Worm (Caenorhabditis elegans) whole organism, L2 larva: ENCODE measurements around the gene F53A2.1.

Experiments
- C34F6.9 ChIP-seq: fragments of 150-350 bp; optimal IDR thresholded peaks from 2 replicates; lab custom pipeline; 2014; ENCODE audit warnings: missing biosample characterization, missing genetic modification characterization
- F13H6.1 ChIP-seq: sonication (generic microtip); optimal IDR thresholded peaks from 2 replicates; lab custom pipeline; 2016; ENCODE audit warnings: missing genetic modification characterization, missing compliant biosample characterization
- R02D3.7 ChIP-seq: fragments of 150-350 bp; optimal IDR thresholded peaks from 2 replicates; lab custom pipeline; 2014; ENCODE audit warnings: missing biosample characterization, missing genetic modification characterization
- Y55F3AM.14 ChIP-seq: fragments of 200-800 bp; sonication (Bioruptor generic); optimal IDR thresholded peaks from 2 replicates; lab custom pipeline; 2018; ENCODE audit warnings: mild to moderate bottlenecking, missing genetic modification characterization, missing compliant biosample characterization
- ZK546.5 ChIP-seq: sonication (generic microtip); optimal IDR thresholded peaks from 2 replicates; lab custom pipeline; 2017; ENCODE audit warnings: missing biosample characterization, missing genetic modification characterization
- aly-2 ChIP-seq: fragments of 150-350 bp; optimal IDR thresholded peaks from 2 replicates; lab custom pipeline; 2014; ENCODE audit warnings: missing biosample characterization, missing genetic modification characterization
- ama-1 ChIP-seq: fragments of 150-350 bp; optimal IDR thresholded peaks from 2 replicates; lab custom pipeline; 2018; ENCODE audit warnings: inconsistent platforms
- ceh-16 ChIP-seq: fragments of 150-350 bp; optimal IDR thresholded peaks from 2 replicates; lab custom pipeline; 2014; ENCODE audit warnings: missing biosample characterization, missing genetic modification characterization
- ceh-82 ChIP-seq: fragments of 150-350 bp; optimal IDR thresholded peaks from 2 replicates; lab custom pipeline; 2014; ENCODE audit warnings: missing biosample characterization, missing genetic modification characterization
- crh-2 ChIP-seq: sonication (generic microtip); optimal IDR thresholded peaks from 2 replicates; lab custom pipeline; 2017; ENCODE audit warnings: missing biosample characterization, missing genetic modification characterization
- dmd-4 ChIP-seq: sonication (generic microtip); optimal IDR thresholded peaks from 2 replicates; lab custom pipeline; 2017; ENCODE audit warnings: missing biosample characterization, missing genetic modification characterization
- egl-27 ChIP-seq: sonication (generic microtip); optimal IDR thresholded peaks from 3 replicates; lab custom pipeline; 2017; ENCODE audit warnings: missing biosample characterization, missing genetic modification reagents, missing genetic modification characterization
- elt-1 ChIP-seq: fragments of 150-350 bp; optimal IDR thresholded peaks from 2 replicates; lab custom pipeline; 2014; ENCODE audit warnings: missing biosample characterization, missing genetic modification characterization
- elt-3 ChIP-seq: sonication (generic microtip); optimal IDR thresholded peaks from 2 replicates; lab custom pipeline; 2017; ENCODE audit warnings: missing biosample characterization, missing genetic modification characterization
- fos-1 ChIP-seq: fragments of 150-350 bp; optimal IDR thresholded peaks from 2 replicates; lab custom pipeline; 2014; ENCODE audit warnings: missing biosample characterization, missing genetic modification characterization
- gmeb-1 ChIP-seq: fragments of 150-350 bp; optimal IDR thresholded peaks from 2 replicates; lab custom pipeline; 2014; ENCODE audit warnings: missing biosample characterization, missing genetic modification characterization
- lin-11 ChIP-seq: fragments of 150-350 bp; sonication (generic microtip); optimal IDR thresholded peaks from 2 replicates; lab custom pipeline; 2014; ENCODE audit warnings: missing biosample characterization, missing genetic modification characterization, inconsistent platforms, mixed read lengths
- lin-13 ChIP-seq: fragments of 150-350 bp; optimal IDR thresholded peaks from 2 replicates; lab custom pipeline; 2014; ENCODE audit warnings: missing biosample characterization, missing genetic modification reagents, missing genetic modification characterization
- lin-39 ChIP-seq: fragments of 150-350 bp; optimal IDR thresholded peaks from 2 replicates; lab custom pipeline; 2014; ENCODE audit warnings: missing biosample characterization, missing genetic modification reagents, missing genetic modification characterization
- lsy-2 ChIP-seq, 2 experiments: fragments of 150-350 bp in 1 of 2; sonication (generic microtip) in 1 of 2; optimal IDR thresholded peaks; 2 replicates each; lab custom pipeline; 2014 to 2017; ENCODE audit warnings: missing biosample characterization in 2 of 2, missing genetic modification characterization in 2 of 2
- mab-5 ChIP-seq: fragments of 150-350 bp; optimal IDR thresholded peaks from 2 replicates; lab custom pipeline; 2014; ENCODE audit warnings: missing biosample characterization, missing genetic modification characterization
- mbf-1 ChIP-seq: sonication (generic microtip); optimal IDR thresholded peaks from 2 replicates; lab custom pipeline; 2017; ENCODE audit warnings: missing biosample characterization, missing genetic modification characterization
- mdl-1 ChIP-seq, 2 experiments: fragments of 150-350 bp in 1 of 2; sonication (generic microtip) in 1 of 2; optimal IDR thresholded peaks; 2 replicates each; lab custom pipeline; 2017; ENCODE audit warnings: missing biosample characterization in 2 of 2, missing genetic modification characterization in 2 of 2
- nhr-10 ChIP-seq: sonication (generic microtip); optimal IDR thresholded peaks from 2 replicates; lab custom pipeline; 2017; ENCODE audit warnings: missing biosample characterization, missing genetic modification characterization
- nhr-11 ChIP-seq: fragments of 150-350 bp; optimal IDR thresholded peaks from 2 replicates; lab custom pipeline; 2014; ENCODE audit warnings: missing biosample characterization, missing genetic modification characterization
- nhr-129 ChIP-seq: fragments of 150-350 bp; optimal IDR thresholded peaks from 2 replicates; lab custom pipeline; 2014; ENCODE audit warnings: missing biosample characterization, missing genetic modification characterization
- nhr-21 ChIP-seq: fragments of 150-350 bp; optimal IDR thresholded peaks from 2 replicates; lab custom pipeline; 2014; ENCODE audit warnings: missing biosample characterization, missing genetic modification characterization
- nhr-25 ChIP-seq: fragments of 150-350 bp; sonication (generic microtip); optimal IDR thresholded peaks from 3 replicates; lab custom pipeline; 2014; ENCODE audit warnings: missing biosample characterization, missing genetic modification characterization
- nhr-6 ChIP-seq: fragments of 150-350 bp; optimal IDR thresholded peaks from 2 replicates; lab custom pipeline; 2014; ENCODE audit warnings: missing biosample characterization, missing genetic modification characterization
- nhr-77 ChIP-seq: fragments of 150-350 bp; optimal IDR thresholded peaks from 2 replicates; lab custom pipeline; 2014; ENCODE audit warnings: missing biosample characterization, missing genetic modification characterization
- peb-1 ChIP-seq: fragments of 150-350 bp; optimal IDR thresholded peaks from 2 replicates; lab custom pipeline; 2014; ENCODE audit warnings: missing biosample characterization, missing genetic modification characterization
- skn-1 ChIP-seq: sonication (generic microtip); optimal IDR thresholded peaks from 2 replicates; lab custom pipeline; 2017; ENCODE audit warnings: missing biosample characterization, missing genetic modification characterization
- sma-3 ChIP-seq: sonication (generic microtip); optimal IDR thresholded peaks from 2 replicates; lab custom pipeline; 2016; ENCODE audit warnings: missing genetic modification reagents, missing genetic modification characterization, missing compliant biosample characterization
- sma-9 ChIP-seq, 2 experiments: fragments of 150-350 bp in 1 of 2; sonication (generic microtip) in 1 of 2; optimal IDR thresholded peaks; 2 replicates each; lab custom pipeline; 2014 to 2016; ENCODE audit warnings: missing genetic modification characterization in 2 of 2, mild to moderate bottlenecking in 1 of 2, missing biosample characterization in 1 of 2, missing compliant biosample characterization in 1 of 2, missing genetic modification reagents in 1 of 2, moderate library complexity in 1 of 2
- snpc-4 ChIP-seq: fragments of 150-350 bp; optimal IDR thresholded peaks from 2 replicates; lab custom pipeline; 2014; ENCODE audit warnings: missing biosample characterization, missing genetic modification characterization
- unc-39 ChIP-seq: fragments of 150-350 bp; optimal IDR thresholded peaks from 2 replicates; lab custom pipeline; 2014; ENCODE audit warnings: missing biosample characterization, missing genetic modification characterization
- unc-55 ChIP-seq: fragments of 150-350 bp; sonication (generic microtip); optimal IDR thresholded peaks from 3 replicates; lab custom pipeline; 2014; ENCODE audit warnings: missing biosample characterization, missing genetic modification reagents, missing genetic modification characterization
- unc-62 ChIP-seq: fragments of 150-350 bp; optimal IDR thresholded peaks from 2 replicates; lab custom pipeline; 2014; ENCODE audit warnings: missing biosample characterization, missing genetic modification reagents, missing genetic modification characterization
- zag-1 ChIP-seq: fragments of 150-350 bp; optimal IDR thresholded peaks from 2 replicates; lab custom pipeline; 2014; ENCODE audit warnings: missing biosample characterization, missing genetic modification characterization
- ztf-1 ChIP-seq: fragments of 200-800 bp; sonication (Bioruptor generic); conservative IDR thresholded peaks from 2 replicates; pipeline ENCODE4 v1.3.6; 2022; ENCODE audit warnings: missing genetic modification characterization, missing compliant biosample characterization
- ztf-11 ChIP-seq: sonication (generic microtip); optimal IDR thresholded peaks from 2 replicates; lab custom pipeline; 2017; ENCODE audit warnings: missing biosample characterization, missing genetic modification characterization

F53A2.1 gene

ce11 chrIII:13317383-13317911 is 7.2 kb downstream of the F53A2.1 start:
- TF ChIP-seq aly-2 (tag; lab: Kevin White, UChicago), result no peak
- TF ChIP-seq lin-39 (tag; lab: Kevin White, UChicago), result no peak
- no peak for TF ChIP-seq peb-1 (tag; lab: Kevin White, UChicago)
- no peak for TF ChIP-seq ztf-1 (GFP tag; lab: Robert Waterston, UW)
- TF ChIP-seq lsy-2 (tag; optimal IDR thresholded peaks at IDR 0.05; lab: Kevin White, UChicago), result no peak
- TF ChIP-seq mdl-1 (tag; optimal IDR thresholded peaks at IDR 0.05; lab: Kevin White, UChicago), result no peak
- no peak for TF ChIP-seq fos-1 (tag; lab: Kevin White, UChicago)
- TF ChIP-seq ZK546.5, result no peak
- no peak for TF ChIP-seq lin-11 (tag; lab: Kevin White, UChicago)
- TF ChIP-seq ceh-82, result no peak
- TF ChIP-seq ama-1 (lab: Kevin White, UChicago), result no peak
- TF ChIP-seq unc-55 (GFP tag; lab: Kevin White, UChicago), result no peak
- TF ChIP-seq nhr-6 (tag; lab: Kevin White, UChicago), result no peak
- no peak for TF ChIP-seq mbf-1 (tag; lab: Kevin White, UChicago)
- TF ChIP-seq lin-13 (GFP tag; lab: Kevin White, UChicago), result no peak
- no peak for TF ChIP-seq R02D3.7 (tag; lab: Kevin White, UChicago)
- no peak for TF ChIP-seq snpc-4 (tag; lab: Kevin White, UChicago)
- no peak for TF ChIP-seq nhr-25 (tag; lab: Kevin White, UChicago)
- no peak for TF ChIP-seq gmeb-1 (tag; lab: Kevin White, UChicago)

- TF ChIP-seq F13H6.1 (tag; lab: Kevin White, UChicago) (no peak), mdl-1 (tag; optimal IDR thresholded peaks at IDR 0.05; lab: Kevin White, UChicago) (no peak), ztf-11 (tag; lab: Kevin White, UChicago) (no peak)
Observed at ce11 chrIII:13316935-13317334, 7.7 kb downstream of the F53A2.1 start.

- no peak for TF ChIP-seq sma-3 (GFP tag; lab: Kevin White, UChicago)
- TF ChIP-seq zag-1 (tag; lab: Kevin White, UChicago), result no peak
- TF ChIP-seq ztf-11 (tag; lab: Kevin White, UChicago), result no peak
- no peak for TF ChIP-seq elt-1 (tag; lab: Kevin White, UChicago)
- TF ChIP-seq nhr-6 (tag; lab: Kevin White, UChicago), result no peak
- no peak for TF ChIP-seq lsy-2 (tag; optimal IDR thresholded peaks at IDR 0.05; lab: Kevin White, UChicago)
- no peak for TF ChIP-seq ceh-16 (tag; lab: Kevin White, UChicago)
- no peak for TF ChIP-seq R02D3.7 (tag; lab: Kevin White, UChicago)
- no peak for TF ChIP-seq crh-2 (tag; lab: Kevin White, UChicago)
- TF ChIP-seq unc-62 (GFP tag; lab: Kevin White, UChicago), result no peak
- TF ChIP-seq, all 48 proteins: peak for 0
Observed at ce11 chrIII:13315071-13315470, 9.6 kb downstream of the F53A2.1 start, which contains the start of gene dph-7. dph-7 (plus strand) TSS chrIII:13315123.

DNA sequence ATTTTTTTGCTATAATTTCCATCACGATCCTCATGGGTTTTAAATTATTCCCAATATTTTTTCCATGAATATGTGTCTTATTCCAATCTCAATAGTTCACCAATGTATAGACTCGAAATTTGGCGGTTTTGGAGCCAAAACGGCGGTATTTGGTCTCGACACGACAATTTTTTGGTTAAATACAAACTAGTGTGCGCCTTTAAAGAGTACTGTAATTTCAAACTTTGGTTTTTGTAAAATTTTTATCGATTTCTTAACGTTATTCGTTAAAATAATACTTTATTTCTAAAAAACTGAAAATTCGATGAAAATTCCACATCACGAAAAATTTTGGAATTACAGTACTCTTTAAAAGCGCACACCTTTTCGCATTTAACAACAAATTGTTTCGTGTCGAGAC is 10.0 kb downstream of the F53A2.1 start:
- TF ChIP-seq elt-3 (tag; lab: Kevin White, UChicago) (no peak), F13H6.1 (tag; lab: Kevin White, UChicago) (no peak), snpc-4 (tag; lab: Kevin White, UChicago) (no peak), gmeb-1 (tag; lab: Kevin White, UChicago) (no peak), Y55F3AM.14 (GFP tag; lab: Kevin White, UChicago) (no peak), sma-9 (GFP tag; optimal IDR thresholded peaks at IDR 0.05; lab: Kevin White, UChicago) (no peak), sma-9 (tag; optimal IDR thresholded peaks at IDR 0.05; lab: Kevin White, UChicago) (no peak), ama-1 (lab: Kevin White, UChicago) (no peak), ZK546.5 (no peak), elt-1 (tag; lab: Kevin White, UChicago) (no peak), crh-2 (tag; lab: Kevin White, UChicago) (no peak), C34F6.9 (tag; lab: Kevin White, UChicago) (no peak)

DNA sequence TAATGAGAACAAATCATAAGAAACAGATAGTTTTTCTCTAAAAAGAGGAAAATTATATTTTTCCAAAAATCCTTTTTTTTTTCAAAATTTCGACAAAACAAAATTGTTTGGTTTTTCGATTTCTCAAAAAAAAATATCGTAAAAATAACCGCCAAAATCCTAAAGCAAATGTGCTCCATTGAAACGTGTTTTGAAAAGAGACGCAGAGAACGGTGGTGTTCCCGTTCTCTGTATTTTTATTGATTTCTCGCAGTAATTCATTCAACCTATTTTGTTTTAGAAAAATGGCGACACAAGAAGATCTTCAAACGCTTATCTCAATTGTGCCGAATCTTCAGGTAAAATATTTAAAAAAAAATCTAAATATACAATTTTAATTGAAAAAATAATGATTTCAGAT is 10.9 kb downstream of the F53A2.1 start, which contains the start of gene Y43F4B.10:
Gene Y43F4B.10 (plus strand): TSS at position 281 of the 400 bp plus-strand sequence.
- TF ChIP-seq egl-27 (tag; lab: Kevin White, UChicago) (no peak), fos-1 (tag; lab: Kevin White, UChicago) (no peak), lsy-2 (tag; optimal IDR thresholded peaks at IDR 0.05; lab: Kevin White, UChicago) (peak in 1 of 2 experiments; percentile 60), lin-11 (tag; lab: Kevin White, UChicago) (no peak), elt-1 (tag; lab: Kevin White, UChicago) (no peak), unc-39 (tag; lab: Kevin White, UChicago) (no peak), unc-62 (GFP tag; lab: Kevin White, UChicago) (no peak), ztf-1 (GFP tag; lab: Robert Waterston, UW) (no peak), nhr-21 (tag; lab: Kevin White, UChicago) (no peak), aly-2 (tag; lab: Kevin White, UChicago) (no peak), Y55F3AM.14 (GFP tag; lab: Kevin White, UChicago) (no peak), ama-1 (lab: Kevin White, UChicago) (no peak), nhr-10 (no peak), ZK546.5 (no peak), nhr-25 (tag; lab: Kevin White, UChicago) (no peak), mab-5 (tag; lab: Kevin White, UChicago) (no peak), nhr-129 (tag; lab: Kevin White, UChicago) (peak; percentile 14), unc-55 (GFP tag; lab: Kevin White, UChicago) (peak; percentile 74), dmd-4 (tag; lab: Kevin White, UChicago) (no peak), nhr-6 (tag; lab: Kevin White, UChicago) (no peak), skn-1 (tag; lab: Kevin White, UChicago) (no peak), ztf-11 (tag; lab: Kevin White, UChicago) (no peak), nhr-11 (tag; lab: Kevin White, UChicago) (no peak), nhr-77 (tag; lab: Kevin White, UChicago) (no peak), peb-1 (tag; lab: Kevin White, UChicago) (no peak), sma-9 (GFP tag; optimal IDR thresholded peaks at IDR 0.05; lab: Kevin White, UChicago) (no peak), sma-9 (tag; optimal IDR thresholded peaks at IDR 0.05; lab: Kevin White, UChicago) (no peak)
